Fruit fly (Drosophila melanogaster): Measurements from ENCODE around the gene CG12155.

CG12155 gene

dm6 chrX:7728251-7729164 lies at the start of gene CG12155, which contains the start of gene NELF-B (continued):
- TF ChIP-seq CG3995 (GFP tag; optimal IDR thresholded peaks at IDR 0.05) (peak; percentile 20), CG10209 (GFP tag; optimal IDR thresholded peaks at IDR 0.05) (no peak), luna (GFP tag; optimal IDR thresholded peaks at IDR 0.05) (no peak), Poxn (GFP tag; IDR thresholded peaks at IDR 0.05) (no peak), Gsc (GFP tag; IDR thresholded peaks at IDR 0.05) (no peak), CG13624 (GFP tag; optimal IDR thresholded peaks at IDR 0.05) (no peak), CG1233 (GFP tag; optimal IDR thresholded peaks at IDR 0.05) (peak; percentile 43), CG1024 (GFP tag; IDR thresholded peaks at IDR 0.05) (no peak), pan (optimal IDR thresholded peaks at IDR 0.05) (no peak), pan (GFP tag; optimal IDR thresholded peaks at IDR 0.05 in 1 of 2, IDR thresholded peaks at IDR 0.05 in 1 of 2) (no peak), CG30403 (GFP tag; optimal IDR thresholded peaks at IDR 0.05) (peak; percentile 77), CG7357 (GFP tag; IDR thresholded peaks at IDR 0.05) (no peak), Lhr (GFP tag; optimal IDR thresholded peaks at IDR 0.05) (no peak), Chrac-16 (GFP tag; optimal IDR thresholded peaks at IDR 0.05) (peak; percentile 49), CG1647 (GFP tag; optimal IDR thresholded peaks at IDR 0.05) (no peak), Sry-δ (GFP tag; optimal IDR thresholded peaks at IDR 0.05) (peak; percentile 82), chinmo (GFP tag; IDR thresholded peaks at IDR 0.05; ENCODE audit: partially characterized antibody) (no peak), Blimp-1 (GFP tag; optimal IDR thresholded peaks at IDR 0.05) (no peak), tio (GFP tag; optimal IDR thresholded peaks at IDR 0.05) (no peak), CG7745 (tag; optimal IDR thresholded peaks at IDR 0.05) (no peak), odd (GFP tag; optimal IDR thresholded peaks at IDR 0.05) (no peak), sens-2 (GFP tag; IDR thresholded peaks at IDR 0.05) (no peak), grn (GFP tag; optimal IDR thresholded peaks at IDR 0.05) (no peak), otp (GFP tag; IDR thresholded peaks at IDR 0.05) (no peak), phol (tag; optimal IDR thresholded peaks at IDR 0.05) (peak; percentile 65), Neu2 (GFP tag; optimal IDR thresholded peaks at IDR 0.05; ENCODE audit: borderline replicate concordance) (no peak), ERR (GFP tag; optimal IDR thresholded peaks at IDR 0.05) (no peak), CG14441 (GFP tag; IDR thresholded peaks at IDR 0.05) (no peak; the same call in 1 of the 2 replicates), CG14965 (GFP tag; optimal IDR thresholded peaks at IDR 0.05; ENCODE audit: borderline replicate concordance) (no peak), chif (GFP tag; optimal IDR thresholded peaks at IDR 0.05) (no peak), CG31365 (tag; optimal IDR thresholded peaks at IDR 0.05) (no peak), trh (GFP tag; optimal IDR thresholded peaks at IDR 0.05) (no peak), Hr39 (optimal IDR thresholded peaks at IDR 0.05) (no peak), inv (GFP tag; IDR thresholded peaks at IDR 0.05; ENCODE audit: partially characterized antibody) (peak; percentile 50), CG2120 (GFP tag; optimal IDR thresholded peaks at IDR 0.05) (peak; percentile 49), CG6654 (GFP tag; optimal IDR thresholded peaks at IDR 0.05) (no peak), CG15514 (GFP tag; optimal IDR thresholded peaks at IDR 0.05) (no peak), CG10274 (GFP tag; optimal IDR thresholded peaks at IDR 0.05) (no peak), gt (GFP tag; IDR thresholded peaks at IDR 0.05) (no peak), fd102C (GFP tag; optimal IDR thresholded peaks at IDR 0.05) (no peak), tx (GFP tag; optimal IDR thresholded peaks at IDR 0.05) (peak; percentile 0), MESR4 (GFP tag; optimal IDR thresholded peaks at IDR 0.05) (peak; percentile 75), CG11247 (GFP tag; IDR thresholded peaks at IDR 0.05) (0 out of 2 replicates have a peak, but pooled peaks have one; percentile 18), CrebB (tag; optimal IDR thresholded peaks at IDR 0.05) (no peak), CG6272 (GFP tag; IDR thresholded peaks at IDR 0.05) (no peak; the same call in 1 of the 2 replicates), sd (tag; optimal IDR thresholded peaks at IDR 0.05) (no peak), CG11085 (GFP tag; IDR thresholded peaks at IDR 0.05) (no peak), CG17829 (tag; optimal IDR thresholded peaks at IDR 0.05) (peak; percentile 52), CG14014 (GFP tag; IDR thresholded peaks at IDR 0.05) (peak; percentile 19; the same call in 1 of the 2 replicates), Xrp1 (GFP tag; IDR thresholded peaks at IDR 0.05) (peak; percentile 9; the same call in 1 of the 2 replicates)

Data from whole organism, embryonic.